Worm (Caenorhabditis elegans): ENCODE data around the gene myo-3.

Gene myo-3

DNA sequence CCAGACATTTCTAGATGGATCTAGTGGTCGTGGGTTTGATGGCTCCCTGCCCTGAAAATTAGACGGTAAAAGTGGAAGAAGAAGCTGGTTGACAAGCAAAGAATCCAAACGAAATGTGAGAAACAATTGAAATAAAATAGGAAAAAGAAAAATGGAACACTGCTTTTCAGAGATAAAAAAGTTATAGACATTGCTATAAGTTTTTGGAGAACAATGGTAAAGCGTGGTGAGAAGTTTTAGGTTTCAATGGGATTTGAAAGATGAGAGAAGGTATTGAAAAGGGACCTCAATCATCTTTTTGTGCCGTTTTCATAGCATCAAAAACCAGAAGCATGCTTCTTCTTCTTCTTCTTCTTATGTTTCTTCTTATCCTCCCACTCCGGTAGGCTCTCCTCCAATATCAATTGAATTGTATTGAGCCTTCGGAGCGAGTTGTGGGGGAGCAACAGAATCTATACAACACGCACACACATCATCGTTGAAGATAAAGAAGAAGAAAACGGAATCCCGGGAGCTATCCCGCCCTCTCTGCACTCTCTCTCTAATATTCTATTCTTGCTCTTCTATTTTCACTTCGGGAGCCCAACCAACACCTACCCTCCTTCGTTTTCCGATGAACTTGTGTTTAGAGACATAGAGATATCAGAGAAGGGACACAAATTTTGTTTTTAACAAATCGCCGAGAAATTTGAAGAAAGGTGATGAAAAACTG is at the start of gene myo-3:
Gene myo-3 (minus strand): TSS at position 51 of the 712 bp plus-strand sequence.
- TF ChIP-seq ceh-16 (tag; optimal IDR thresholded peaks at IDR 0.05), result no peak
- TF ChIP-seq mml-1 (tag; optimal IDR thresholded peaks at IDR 0.05), result no peak
- TF ChIP-seq fkh-2 (tag; optimal IDR thresholded peaks at IDR 0.05), result no peak
- no peak for TF ChIP-seq nhr-25 (tag; optimal IDR thresholded peaks at IDR 0.05)
- TF ChIP-seq nhr-28 (tag; optimal IDR thresholded peaks at IDR 0.05), result no peak
- no peak for TF ChIP-seq zag-1 (tag; optimal IDR thresholded peaks at IDR 0.05)
- no peak for TF ChIP-seq ztf-4 (tag; optimal IDR thresholded peaks at IDR 0.05)
- no peak for TF ChIP-seq unc-62 (GFP tag; optimal IDR thresholded peaks at IDR 0.05)
- no peak for TF ChIP-seq unc-39 (tag; optimal IDR thresholded peaks at IDR 0.05)
- TF ChIP-seq nhr-77 (tag; optimal IDR thresholded peaks at IDR 0.05), result no peak
- no peak for TF ChIP-seq fkh-10 (GFP tag; optimal IDR thresholded peaks at IDR 0.05)
- no peak for TF ChIP-seq nhr-237 (tag; optimal IDR thresholded peaks at IDR 0.05)
- TF ChIP-seq ZK546.5 (tag; optimal IDR thresholded peaks at IDR 0.05), result no peak
- TF ChIP-seq ceh-28 (tag; optimal IDR thresholded peaks at IDR 0.05), result no peak
- no peak for TF ChIP-seq elt-2 (tag; optimal IDR thresholded peaks at IDR 0.05)
- no peak for TF ChIP-seq lin-15B (tag; optimal IDR thresholded peaks at IDR 0.05)
- no peak for TF ChIP-seq daf-12 (tag; optimal IDR thresholded peaks at IDR 0.05)
- TF ChIP-seq nhr-43 (tag; optimal IDR thresholded peaks at IDR 0.05; ENCODE audit: poor library complexity, severe bottlenecking), result no peak
- no peak for TF ChIP-seq R02D3.7 (tag; optimal IDR thresholded peaks at IDR 0.05)

DNA sequence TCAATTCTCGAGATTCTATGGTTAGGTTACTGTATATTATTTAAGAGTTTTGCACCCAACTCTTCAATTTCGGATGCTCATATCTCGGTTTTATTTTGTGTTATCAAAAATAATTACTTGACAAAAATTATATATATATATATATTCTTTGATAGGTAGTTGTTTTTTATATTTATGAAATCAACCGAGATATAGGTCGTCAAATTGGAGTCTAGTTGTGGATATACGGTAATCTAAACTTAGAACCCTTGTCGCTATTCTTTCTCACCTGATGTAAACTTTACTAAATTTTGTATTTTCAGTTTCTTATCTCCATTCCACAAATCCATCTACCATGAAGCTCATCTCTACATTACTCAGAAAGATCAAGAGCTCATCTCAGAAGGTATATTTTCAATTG is 49.0 kb upstream of the myo-3 start, which contains the start of gene F55C5.10:
Gene F55C5.10 (plus strand): TSS at position 301 of the 400 bp plus-strand sequence.
- TF ChIP-seq elt-2 (tag; optimal IDR thresholded peaks at IDR 0.05) (no peak), elt-3 (tag; optimal IDR thresholded peaks at IDR 0.05) (no peak), hmg-11 (tag; optimal IDR thresholded peaks at IDR 0.05) (no peak), egl-5 (tag; optimal IDR thresholded peaks at IDR 0.05) (no peak), elt-1 (tag; optimal IDR thresholded peaks at IDR 0.05) (no peak), ama-1 (optimal IDR thresholded peaks at IDR 0.05) (no peak), mml-1 (tag; optimal IDR thresholded peaks at IDR 0.05) (no peak), tbx-2 (tag; optimal IDR thresholded peaks at IDR 0.05) (no peak), nfya-1 (tag; optimal IDR thresholded peaks at IDR 0.05; ENCODE audit: insufficient read depth) (no peak), nhr-77 (tag; optimal IDR thresholded peaks at IDR 0.05) (no peak), fkh-2 (tag; optimal IDR thresholded peaks at IDR 0.05) (no peak), nhr-28 (tag; optimal IDR thresholded peaks at IDR 0.05) (no peak), nhr-67 (tag; optimal IDR thresholded peaks at IDR 0.05) (no peak), ztf-4 (tag; optimal IDR thresholded peaks at IDR 0.05) (no peak), fkh-10 (GFP tag; optimal IDR thresholded peaks at IDR 0.05) (no peak), nhr-25 (tag; optimal IDR thresholded peaks at IDR 0.05) (no peak), nhr-76 (tag; optimal IDR thresholded peaks at IDR 0.05) (no peak)

DNA sequence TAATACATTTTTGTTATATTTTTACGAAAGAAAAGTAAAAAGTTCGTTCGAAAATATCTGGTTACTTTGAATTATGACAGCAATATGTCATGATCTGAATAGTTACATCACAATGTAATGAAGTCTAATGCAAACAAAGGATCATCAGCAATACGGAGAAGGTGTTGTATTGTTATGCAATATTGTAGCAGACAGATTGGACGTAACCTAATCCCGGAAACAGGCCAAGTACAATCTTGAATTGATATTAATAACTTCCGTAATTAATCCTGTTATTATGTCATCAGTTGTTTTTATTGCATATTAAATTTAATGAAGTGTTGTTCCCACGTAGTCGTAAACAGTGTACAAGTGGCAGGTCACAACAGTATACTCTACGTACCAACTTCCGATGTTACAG is 47.4 kb upstream of the myo-3 start:
- no peak for TF ChIP-seq nhr-25 (tag; optimal IDR thresholded peaks at IDR 0.05)
- TF ChIP-seq jun-1 (tag; optimal IDR thresholded peaks at IDR 0.05), result no peak
- TF ChIP-seq fos-1 (tag; optimal IDR thresholded peaks at IDR 0.05), result no peak
- TF ChIP-seq ceh-16 (tag; optimal IDR thresholded peaks at IDR 0.05), result no peak
- TF ChIP-seq ZK546.5 (tag; optimal IDR thresholded peaks at IDR 0.05), result no peak
- no peak for TF ChIP-seq ama-1 (optimal IDR thresholded peaks at IDR 0.05)
- TF ChIP-seq pqm-1 (tag; optimal IDR thresholded peaks at IDR 0.05), result no peak
- TF ChIP-seq ceh-9 (tag; optimal IDR thresholded peaks at IDR 0.05), result no peak
- TF ChIP-seq snpc-4 (tag; optimal IDR thresholded peaks at IDR 0.05), result no peak
- no peak for TF ChIP-seq nhr-28 (tag; optimal IDR thresholded peaks at IDR 0.05)
- no peak for TF ChIP-seq eor-1 (tag; optimal IDR thresholded peaks at IDR 0.05)
- TF ChIP-seq lin-39 (tag; optimal IDR thresholded peaks at IDR 0.05), result no peak
- no peak for TF ChIP-seq nhr-23 (tag; optimal IDR thresholded peaks at IDR 0.05)
- no peak for TF ChIP-seq unc-62 (GFP tag; optimal IDR thresholded peaks at IDR 0.05)

DNA sequence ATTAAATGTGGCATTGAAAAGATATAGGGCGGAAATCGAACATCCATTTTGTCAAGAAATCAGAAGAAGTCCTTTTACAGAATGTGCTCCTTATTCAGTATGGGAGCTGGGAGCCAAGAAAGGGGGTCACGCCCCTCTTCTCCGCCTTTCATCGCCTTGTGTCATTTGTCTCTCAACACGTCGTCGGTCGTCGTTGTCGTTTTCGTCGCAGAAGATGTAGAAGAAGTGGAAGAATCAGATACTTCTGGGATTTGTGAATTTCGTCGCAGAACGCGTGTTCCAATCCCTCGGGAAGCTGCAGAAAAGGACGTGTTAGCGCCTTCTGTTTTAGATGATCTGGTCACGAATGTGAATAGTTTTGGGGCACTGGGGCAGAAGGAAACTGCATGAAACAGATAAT is 42.8 kb upstream of the myo-3 start, which contains the start of gene bnc-1:
Gene bnc-1 (minus strand): TSS at position 101 of the 400 bp plus-strand sequence.
- no peak for TF ChIP-seq nhr-11 (tag; optimal IDR thresholded peaks at IDR 0.05)
